Fruit fly (Drosophila melanogaster) whole organism, embryonic: ENCODE results near the gene CG43181.

Experiments
- CG16779 ChIP-seq: fragments of 200-800 bp; sonication (Bioruptor generic); IDR thresholded peaks from 2 replicates; pipeline ENCODE4 v1.3.6; 2022; ENCODE audit warnings: missing biosample characterization, missing genetic modification characterization
- CG17359 ChIP-seq: fragments of 200-800 bp; sonication (Bioruptor generic); optimal IDR thresholded peaks from 3 replicates; lab custom pipeline; 2018; ENCODE audit warnings: missing biosample characterization, mild to moderate bottlenecking, missing genetic modification characterization, moderate library complexity
- CG18476 ChIP-seq: fragments of 200-800 bp; sonication (Bioruptor generic); optimal IDR thresholded peaks from 2 replicates; lab custom pipeline; 2016; ENCODE audit warnings: missing biosample characterization, mild to moderate bottlenecking, missing genetic modification characterization
- CG33557 ChIP-seq: fragments of 200-800 bp; sonication (Bioruptor generic); optimal IDR thresholded peaks from 2 replicates; lab custom pipeline; 2019; ENCODE audit warnings: missing biosample characterization, mild to moderate bottlenecking, missing genetic modification characterization, moderate library complexity
- CG43689 ChIP-seq: fragments of 200-800 bp; sonication (Bioruptor generic); IDR thresholded peaks from 2 replicates; pipeline ENCODE4 v1.3.6; 2022; ENCODE audit warnings: missing biosample characterization, missing genetic modification characterization
- CG4404 ChIP-seq: fragments of 200-800 bp; sonication (Bioruptor generic); IDR thresholded peaks from 2 replicates; pipeline ENCODE4 v1.3.6; 2022; ENCODE audit warnings: missing biosample characterization, missing genetic modification characterization
- Dad ChIP-seq: fragments of 200-800 bp; sonication (Bioruptor generic); optimal IDR thresholded peaks from 3 replicates; lab custom pipeline; 2016; ENCODE audit warnings: missing biosample characterization, missing genetic modification characterization
- Dip3 ChIP-seq: fragments of 200-800 bp; sonication (Bioruptor generic); optimal IDR thresholded peaks from 3 replicates; lab custom pipeline; 2016; ENCODE audit warnings: missing biosample characterization, missing genetic modification characterization
- Ets65A ChIP-seq: fragments of 200-800 bp; sonication (Bioruptor generic); peaks from one replicate; lab custom pipeline; 2016; ENCODE audit warnings: missing biosample characterization, missing genetic modification characterization
- TFAM ChIP-seq: fragments of 200-800 bp; sonication (Bioruptor generic); optimal IDR thresholded peaks from 2 replicates; lab custom pipeline; 2017; ENCODE audit warnings: missing biosample characterization, missing genetic modification characterization, inconsistent platforms
- Vsx1 ChIP-seq: fragments of 200-800 bp; sonication (Bioruptor generic); optimal IDR thresholded peaks from 2 replicates; lab custom pipeline; 2017; ENCODE audit warnings: missing biosample characterization, mild to moderate bottlenecking, missing genetic modification characterization, missing genetic modification reagents
- ems ChIP-seq: fragments of 200-800 bp; sonication (Bioruptor generic); optimal IDR thresholded peaks from 3 replicates; lab custom pipeline; 2016; ENCODE audit warnings: missing biosample characterization, missing genetic modification characterization
- gt ChIP-seq: fragments of 200-800 bp; sonication (Bioruptor generic); IDR thresholded peaks from 2 replicates; pipeline ENCODE4 v1.3.6; 2022; ENCODE audit warnings: missing biosample characterization, missing genetic modification characterization

- TF ChIP-seq CG17359, result no peak
- no peak for TF ChIP-seq Dip3 (GFP tag; lab: Kevin White, UChicago)
- TF ChIP-seq CG33557 (GFP tag; lab: Kevin White, UChicago), result no peak
- no peak for TF ChIP-seq ems (GFP tag; lab: Kevin White, UChicago)
- TF ChIP-seq CG43689, result no peak
- no peak for TF ChIP-seq TFAM
- no peak for TF ChIP-seq CG4404 (GFP tag; lab: Robert Waterston, UW)
- no peak for TF ChIP-seq gt (GFP tag; lab: Robert Waterston, UW)
- no peak for TF ChIP-seq Vsx1 (GFP tag; lab: Kevin White, UChicago)
- no peak for TF ChIP-seq Ets65A (GFP tag; lab: Kevin White, UChicago)
- TF ChIP-seq CG18476 (GFP tag; lab: Kevin White, UChicago), result no peak
- no peak for TF ChIP-seq Dad (GFP tag; lab: Kevin White, UChicago)
- TF ChIP-seq CG16779 (GFP tag; lab: Robert Waterston, UW), result no peak
Observed at dm6 chrX:333942-334341, 16.4 kb upstream of the CG43181 start.
